Worm (Caenorhabditis elegans) whole organism, young adult: ENCODE data around the gene Y110A2AR.1.

ENCODE experiments used
- B0019.2 ChIP-seq: fragments of 200-800 bp; sonication (Bioruptor generic); conservative IDR thresholded peaks from 2 replicates; pipeline ENCODE4 v1.3.6; 2022; ENCODE audit warnings: missing genetic modification reagents, missing genetic modification characterization, missing compliant biosample characterization
- B0035.1 ChIP-seq: sonication (generic microtip); optimal IDR thresholded peaks from 2 replicates; lab custom pipeline; 2016; ENCODE audit warnings: missing genetic modification characterization, mild to moderate bottlenecking, missing compliant biosample characterization, missing genotype, missing genetic modification reagents
- B0261.1 ChIP-seq: sonication (generic microtip); optimal IDR thresholded peaks from 2 replicates; lab custom pipeline; 2016; ENCODE audit warnings: mild to moderate bottlenecking, missing genetic modification characterization, moderate library complexity, missing compliant biosample characterization
- B0336.3 ChIP-seq: fragments of 200-800 bp; sonication (Bioruptor generic); IDR thresholded peaks from 2 replicates; pipeline ENCODE4 v1.3.6; 2022; ENCODE audit warnings: missing genetic modification characterization, missing compliant biosample characterization
- C06A6.2 ChIP-seq: fragments of 200-800 bp; sonication (Bioruptor generic); conservative IDR thresholded peaks from 2 replicates; pipeline ENCODE4 v1.3.6; 2022; ENCODE audit warnings: missing genetic modification characterization, missing compliant biosample characterization
- C17E4.6 ChIP-seq: fragments of 200-800 bp; sonication (Bioruptor generic); IDR thresholded peaks from 2 replicates; pipeline ENCODE4 v1.3.6; 2022; ENCODE audit warnings: missing genetic modification reagents, missing genetic modification characterization, missing compliant biosample characterization
- D2030.7 ChIP-seq: fragments of 200-800 bp; sonication (Bioruptor generic); IDR thresholded peaks from 2 replicates; pipeline ENCODE4 v1.3.6; 2022; ENCODE audit warnings: missing genetic modification reagents, missing genetic modification characterization, missing compliant biosample characterization
- F33H1.4 ChIP-seq: fragments of 200-800 bp; sonication (Bioruptor generic); IDR thresholded peaks from 2 replicates; pipeline ENCODE4 v1.3.6; 2022; ENCODE audit warnings: missing genetic modification reagents, missing genetic modification characterization, missing compliant biosample characterization
- F49E8.2 ChIP-seq: sonication (generic microtip); optimal IDR thresholded peaks from 3 replicates; lab custom pipeline; 2017; ENCODE audit warnings: missing genetic modification characterization, mild to moderate bottlenecking, missing compliant biosample characterization, antibody characterized with exemption, moderate library complexity; ENCODE audit not compliant: insufficient read depth
- F52B5.7 ChIP-seq: sonication (generic microtip); optimal IDR thresholded peaks from 2 replicates; lab custom pipeline; 2016; ENCODE audit warnings: mild to moderate bottlenecking, missing genetic modification characterization, missing compliant biosample characterization
- F57A8.1 ChIP-seq: fragments of 200-800 bp; sonication (Bioruptor generic); optimal IDR thresholded peaks from 2 replicates; lab custom pipeline; 2018; ENCODE audit warnings: mild to moderate bottlenecking, missing genetic modification characterization, moderate library complexity, missing compliant biosample characterization
- K11D2.4 ChIP-seq: fragments of 200-800 bp; sonication (Bioruptor generic); IDR thresholded peaks from 2 replicates; pipeline ENCODE4 v1.3.6; 2022; ENCODE audit warnings: missing genetic modification reagents, missing genetic modification characterization, missing compliant biosample characterization
- K12H6.12 ChIP-seq: fragments of 200-800 bp; sonication (Bioruptor generic); optimal IDR thresholded peaks from 2 replicates; lab custom pipeline; 2018; ENCODE audit warnings: mild to moderate bottlenecking, missing genetic modification characterization, missing compliant biosample characterization
- T26A5.8 ChIP-seq: sonication (generic microtip); optimal IDR thresholded peaks from 2 replicates; lab custom pipeline; 2016; ENCODE audit warnings: missing genetic modification characterization, missing compliant biosample characterization
- Y56A3A.18 ChIP-seq: fragments of 200-800 bp; sonication (Bioruptor generic); IDR thresholded peaks from 2 replicates; pipeline ENCODE4 v1.3.6; 2022; ENCODE audit warnings: missing genetic modification reagents, missing genetic modification characterization, missing compliant biosample characterization
- athp-1 ChIP-seq: sonication (generic microtip); optimal IDR thresholded peaks from 2 replicates; lab custom pipeline; 2017; ENCODE audit warnings: mild to moderate bottlenecking, missing genetic modification characterization, missing compliant biosample characterization
- ceh-40 ChIP-seq: fragments of 200-800 bp; sonication (Bioruptor generic); IDR thresholded peaks from 2 replicates; pipeline ENCODE4 v1.3.6; 2022; ENCODE audit warnings: missing genetic modification characterization, missing compliant biosample characterization
- ets-4 ChIP-seq: fragments of 200-800 bp; sonication (Bioruptor generic); optimal IDR thresholded peaks from 2 replicates; lab custom pipeline; 2018; ENCODE audit warnings: mild to moderate bottlenecking, missing genetic modification characterization, missing compliant biosample characterization
- fkh-3 ChIP-seq: sonication (generic microtip); optimal IDR thresholded peaks from 2 replicates; lab custom pipeline; 2016; ENCODE audit warnings: mild to moderate bottlenecking, missing genetic modification characterization, missing compliant biosample characterization
- him-1 ChIP-seq: sonication (generic microtip); optimal IDR thresholded peaks from 2 replicates; lab custom pipeline; 2016; ENCODE audit warnings: missing genotype, missing genetic modification reagents, missing genetic modification characterization, missing compliant biosample characterization
- hlh-12 ChIP-seq: sonication (generic microtip); optimal IDR thresholded peaks from 2 replicates; lab custom pipeline; 2016; ENCODE audit warnings: missing genetic modification characterization, missing compliant biosample characterization
- hlh-26 ChIP-seq: fragments of 200-800 bp; sonication (Bioruptor generic); conservative IDR thresholded peaks from 2 replicates; pipeline ENCODE4 v1.3.6; 2022; ENCODE audit warnings: missing genetic modification reagents, missing genetic modification characterization, missing compliant biosample characterization
- hsf-1 ChIP-seq: fragments of 200-800 bp; sonication (Bioruptor generic); IDR thresholded peaks from 2 replicates; pipeline ENCODE4 v1.3.6; 2022; ENCODE audit warnings: missing genetic modification reagents, missing genetic modification characterization, missing compliant biosample characterization
- lin-40 ChIP-seq: sonication (generic microtip); optimal IDR thresholded peaks from 2 replicates; lab custom pipeline; 2016; ENCODE audit warnings: missing genetic modification characterization, mild to moderate bottlenecking, missing compliant biosample characterization, missing genotype, missing genetic modification reagents
- lsy-27 ChIP-seq: sonication (generic microtip); optimal IDR thresholded peaks from 2 replicates; lab custom pipeline; 2017; ENCODE audit warnings: missing genetic modification characterization, mild to moderate bottlenecking, missing compliant biosample characterization, antibody characterized with exemption, missing genotype, borderline replicate concordance; ENCODE audit not compliant: insufficient read depth
- madf-10 ChIP-seq: sonication (generic microtip); optimal IDR thresholded peaks from 2 replicates; lab custom pipeline; 2016; ENCODE audit warnings: mild to moderate bottlenecking, missing genetic modification characterization, missing compliant biosample characterization
- madf-6 ChIP-seq: fragments of 200-800 bp; sonication (Bioruptor generic); IDR thresholded peaks from 2 replicates; pipeline ENCODE4 v1.3.6; 2022; ENCODE audit warnings: missing genetic modification reagents, missing genetic modification characterization, missing compliant biosample characterization
- madf-8 ChIP-seq: fragments of 200-800 bp; sonication (Bioruptor generic); conservative IDR thresholded peaks from 2 replicates; pipeline ENCODE4 v1.3.6; 2022; ENCODE audit warnings: missing genetic modification reagents, missing genetic modification characterization, missing compliant biosample characterization
- mcd-1 ChIP-seq: fragments of 200-800 bp; sonication (Bioruptor generic); IDR thresholded peaks from 2 replicates; pipeline ENCODE4 v1.3.6; 2022; ENCODE audit warnings: missing genetic modification reagents, missing genetic modification characterization, missing compliant biosample characterization
- mel-28 ChIP-seq: sonication (generic microtip); optimal IDR thresholded peaks from 2 replicates; lab custom pipeline; 2016; ENCODE audit warnings: borderline replicate concordance, mild to moderate bottlenecking, missing genetic modification characterization, missing compliant biosample characterization
- mxl-1 ChIP-seq: sonication (generic microtip); optimal IDR thresholded peaks from 2 replicates; lab custom pipeline; 2016; ENCODE audit warnings: missing genetic modification characterization, missing compliant biosample characterization
- nhr-179 ChIP-seq: sonication (generic microtip); optimal IDR thresholded peaks from 2 replicates; lab custom pipeline; 2016; ENCODE audit warnings: mild to moderate bottlenecking, missing genetic modification characterization, missing compliant biosample characterization
- nhr-80 ChIP-seq: sonication (generic microtip); optimal IDR thresholded peaks from 2 replicates; lab custom pipeline; 2016; ENCODE audit warnings: missing genetic modification characterization, missing compliant biosample characterization
- pbrm-1 ChIP-seq: fragments of 200-800 bp; sonication (Bioruptor generic); IDR thresholded peaks from 2 replicates; pipeline ENCODE4 v1.3.6; 2022; ENCODE audit warnings: missing genetic modification reagents, missing genetic modification characterization, missing compliant biosample characterization
- rcor-1 ChIP-seq: fragments of 200-800 bp; sonication (Bioruptor generic); IDR thresholded peaks from 2 replicates; pipeline ENCODE4 v1.3.6; 2022; ENCODE audit warnings: missing genetic modification reagents, missing genetic modification characterization, missing compliant biosample characterization
- sdz-38 ChIP-seq: sonication (generic microtip); optimal IDR thresholded peaks from 2 replicates; lab custom pipeline; 2016; ENCODE audit warnings: missing genotype, missing genetic modification characterization, missing compliant biosample characterization
- snpc-1.3 ChIP-seq: sonication (generic microtip); optimal IDR thresholded peaks from 2 replicates; lab custom pipeline; 2017; ENCODE audit warnings: missing genetic modification characterization, mild to moderate bottlenecking, missing compliant biosample characterization, antibody characterized with exemption, moderate library complexity, missing genotype, missing genetic modification reagents; ENCODE audit not compliant: insufficient read depth
- snpc-3.4 ChIP-seq: sonication (generic microtip); optimal IDR thresholded peaks from 2 replicates; lab custom pipeline; 2017; ENCODE audit warnings: missing genetic modification characterization, mild to moderate bottlenecking, missing compliant biosample characterization, antibody characterized with exemption, moderate library complexity, missing genotype, missing genetic modification reagents
- snpc-4 ChIP-seq, 5 experiments: fragments of 150-350 bp in 1 of 5; sonication (generic microtip) in 4 of 5; optimal IDR thresholded peaks; 2 replicates each; lab custom pipeline; 2014 to 2018; ENCODE audit warnings: missing genetic modification characterization in 5 of 5, missing biosample characterization in 3 of 5, antibody characterized with exemption in 2 of 5, mild to moderate bottlenecking in 2 of 5, missing compliant biosample characterization in 2 of 5, missing genotype in 2 of 5, moderate library complexity in 2 of 5, missing genetic modification reagents in 1 of 5
- sptf-2 ChIP-seq: fragments of 200-800 bp; sonication (Bioruptor generic); optimal IDR thresholded peaks from 2 replicates; lab custom pipeline; 2018; ENCODE audit warnings: mild to moderate bottlenecking, missing genetic modification characterization, missing compliant biosample characterization
- tbp1 ChIP-seq: fragments of 200-800 bp; sonication (Bioruptor generic); optimal IDR thresholded peaks from 2 replicates; lab custom pipeline; 2018; ENCODE audit warnings: mild to moderate bottlenecking, missing genetic modification characterization, missing compliant biosample characterization
- tlf-1 ChIP-seq: fragments of 200-800 bp; sonication (Bioruptor generic); optimal IDR thresholded peaks from 2 replicates; lab custom pipeline; 2018; ENCODE audit warnings: mild to moderate bottlenecking, missing genetic modification characterization, missing compliant biosample characterization
- unc-130 ChIP-seq: sonication (generic microtip); optimal IDR thresholded peaks from 2 replicates; lab custom pipeline; 2016; ENCODE audit warnings: missing genetic modification reagents, missing genetic modification characterization, missing compliant biosample characterization
- ztf-28 ChIP-seq: fragments of 200-800 bp; sonication (Bioruptor generic); IDR thresholded peaks from 2 replicates; pipeline ENCODE4 v1.3.6; 2022; ENCODE audit warnings: missing genetic modification reagents, missing genetic modification characterization, missing compliant biosample characterization

Gene Y110A2AR.1

DNA sequence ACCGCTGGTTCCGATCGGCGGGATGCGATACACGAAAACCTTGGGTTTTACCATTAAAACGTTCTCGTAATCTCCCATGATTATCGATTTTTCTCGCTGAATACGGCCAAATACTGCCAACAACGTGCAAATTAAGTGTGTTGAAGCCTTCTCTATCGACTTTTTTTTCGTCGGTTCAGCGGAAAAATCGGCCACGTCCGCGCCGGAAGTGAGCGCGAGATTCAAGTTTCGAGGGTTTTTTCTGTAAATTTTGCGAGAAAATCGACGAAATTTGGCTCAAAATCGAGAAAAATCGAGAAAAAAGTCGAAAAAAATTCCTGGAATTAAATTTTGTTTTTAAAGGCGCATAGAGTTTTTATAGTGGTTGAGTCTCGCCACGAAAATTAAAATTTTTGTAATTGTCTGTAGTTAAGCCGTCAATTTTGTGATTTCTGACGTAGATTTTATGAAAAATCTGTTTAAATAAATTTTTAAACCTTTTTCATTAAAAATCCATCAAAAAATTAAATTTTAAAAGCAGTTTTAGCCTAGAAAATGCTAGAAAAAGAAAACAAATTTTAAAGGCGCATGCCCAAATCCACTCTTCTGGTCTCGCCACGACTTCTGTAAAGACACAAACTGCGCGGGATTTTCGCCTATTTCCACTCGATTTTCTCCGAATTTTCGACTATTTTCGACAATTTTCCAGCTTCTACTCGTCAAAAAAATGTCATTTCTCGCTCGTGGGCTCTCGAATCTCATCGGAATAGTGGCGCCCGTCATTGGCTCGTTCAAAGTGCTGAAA lies at the start of gene Y110A2AR.1, which contains the start of gene ncap-1 (continued):
- TF ChIP-seq sptf-2 (GFP tag; lab: Kevin White, UChicago) (no peak), C06A6.2 (GFP tag; lab: Robert Waterston, UW) (no peak), K11D2.4 (GFP tag; lab: Robert Waterston, UW) (no peak), pbrm-1 (GFP tag; lab: Robert Waterston, UW) (no peak), rcor-1 (GFP tag; lab: Robert Waterston, UW) (0 out of 2 replicates have a peak, but pooled peaks have one; percentile 29), nhr-80 (no peak), F33H1.4 (GFP tag; lab: Robert Waterston, UW) (peak; percentile 99), fkh-3 (tag; lab: Kevin White, UChicago) (no peak), B0336.3 (GFP tag; lab: Robert Waterston, UW) (peak; percentile 57; the same call in 1 of the 2 replicates), unc-130 (GFP tag; lab: Kevin White, UChicago) (peak; percentile 45), K12H6.12 (no peak), snpc-1.3 (tag; lab: Kevin White, UChicago) (peak; percentile 5), F49E8.2 (tag; lab: Kevin White, UChicago) (no peak), D2030.7 (GFP tag; lab: Robert Waterston, UW) (peak; percentile 86), mcd-1 (no peak), hlh-26 (GFP tag; lab: Robert Waterston, UW) (no peak), F57A8.1 (GFP tag; lab: Kevin White, UChicago) (no peak)

DNA sequence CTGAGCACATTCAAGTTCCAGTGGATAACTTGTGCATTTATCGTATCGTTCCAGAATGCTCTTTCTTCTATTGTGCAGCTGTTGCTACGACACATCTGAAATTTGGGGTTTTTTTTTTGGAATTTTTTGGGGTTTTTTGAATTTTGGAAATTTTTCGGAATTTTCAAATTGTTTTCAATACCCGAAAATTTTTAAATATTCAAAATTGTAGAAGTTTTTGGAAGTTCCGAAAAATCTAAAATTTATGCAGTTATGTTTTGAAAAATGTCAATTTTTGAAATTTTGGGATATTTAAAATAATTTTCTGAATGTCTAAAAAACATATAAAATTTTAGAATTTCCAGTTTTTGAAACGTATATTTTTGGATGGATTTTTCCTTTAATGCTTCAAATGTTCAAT lies 47.7 kb upstream of the Y110A2AR.1 start, which contains the start of gene Y110A2AL.10:
TSS of gene Y110A2AL.10 (minus strand) at position 101 of the 400 bp plus-strand sequence.
- no peak for TF ChIP-seq ets-4
- no peak for TF ChIP-seq nhr-179 (tag; lab: Kevin White, UChicago)
- no peak for TF ChIP-seq madf-6 (GFP tag; lab: Robert Waterston, UW)
- no peak for TF ChIP-seq sdz-38
- no peak for TF ChIP-seq snpc-3.4 (tag; lab: Kevin White, UChicago)
- TF ChIP-seq Y56A3A.18, result no peak
- no peak for TF ChIP-seq F33H1.4 (GFP tag; lab: Robert Waterston, UW)
- no peak for TF ChIP-seq hlh-12 (tag; lab: Kevin White, UChicago)
- TF ChIP-seq mel-28, result no peak
- no peak for TF ChIP-seq C17E4.6 (GFP tag; lab: Robert Waterston, UW)
- TF ChIP-seq hsf-1, result no peak
- no peak for TF ChIP-seq ceh-40 (GFP tag; lab: Robert Waterston, UW)
- no peak for TF ChIP-seq B0019.2 (GFP tag; lab: Robert Waterston, UW)
- TF ChIP-seq snpc-4 (GFP tag; optimal IDR thresholded peaks at IDR 0.05; lab: Kevin White, UChicago), result no peak
- no peak for TF ChIP-seq snpc-4 (tag; optimal IDR thresholded peaks at IDR 0.05; lab: Kevin White, UChicago)

DNA sequence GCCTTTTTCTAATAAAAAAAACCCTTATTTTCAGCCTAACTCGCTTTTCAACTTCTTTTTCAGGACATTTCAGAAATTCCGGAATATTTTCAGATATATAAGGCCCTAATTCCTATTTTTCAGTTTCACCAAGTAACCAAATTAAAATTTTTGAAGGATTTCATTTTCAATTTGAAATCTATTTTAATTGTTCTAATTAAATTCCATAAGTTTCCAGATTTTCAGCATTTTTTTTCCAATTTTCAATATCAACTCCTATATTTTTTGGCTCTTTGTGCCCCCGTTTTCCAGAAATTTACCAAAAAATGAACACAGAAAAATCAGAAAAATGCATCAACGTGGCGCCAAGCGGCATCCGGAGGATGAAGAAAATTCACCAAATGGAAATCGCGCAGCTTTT lies 44.7 kb upstream of the Y110A2AR.1 start, which contains the start of gene Y110A2AL.1:
TSS of gene Y110A2AL.1 (plus strand) at position 301 of the 400 bp plus-strand sequence.
- TF ChIP-seq F52B5.7 (tag; lab: Kevin White, UChicago) (no peak), lin-40 (tag; lab: Kevin White, UChicago) (no peak), madf-8 (GFP tag; lab: Robert Waterston, UW) (no peak), B0035.1 (tag; lab: Kevin White, UChicago) (no peak), tlf-1 (GFP tag; lab: Kevin White, UChicago) (no peak), T26A5.8 (tag; lab: Kevin White, UChicago) (no peak), B0261.1 (tag; lab: Kevin White, UChicago) (no peak), him-1 (no peak), madf-10 (tag; lab: Kevin White, UChicago) (no peak), nhr-179 (tag; lab: Kevin White, UChicago) (no peak), athp-1 (tag; lab: Kevin White, UChicago) (no peak), tbp1 (GFP tag; lab: Kevin White, UChicago) (no peak), lsy-27 (tag; lab: Kevin White, UChicago) (no peak), ztf-28 (GFP tag; lab: Robert Waterston, UW) (no peak), snpc-1.3 (tag; lab: Kevin White, UChicago) (no peak), mxl-1 (tag; lab: Kevin White, UChicago) (no peak)
